Fruit fly (Drosophila melanogaster) whole organism, embryonic: Measurements from ENCODE around the gene CG3662.

Source experiments
- Adf1 ChIP-seq: fragments of 200-800 bp; sonication (Bioruptor generic); IDR thresholded peaks from 2 replicates; pipeline ENCODE4 v1.3.6; 2022; ENCODE audit warnings: missing biosample characterization, missing genetic modification characterization
- B-H1 ChIP-seq: fragments of 200-800 bp; sonication (Bioruptor generic); IDR thresholded peaks from 3 replicates; pipeline ENCODE4 v1.3.6; 2022; ENCODE audit warnings: missing biosample characterization, missing genetic modification characterization
- Blimp-1 ChIP-seq: fragments of 200-800 bp; sonication (Bioruptor generic); optimal IDR thresholded peaks from 3 replicates; lab custom pipeline; 2018; ENCODE audit warnings: missing biosample characterization, missing genetic modification characterization, mild to moderate bottlenecking, moderate library complexity, missing genetic modification reagents
- C15 ChIP-seq: fragments of 200-800 bp; sonication (Bioruptor generic); IDR thresholded peaks from 3 replicates; pipeline ENCODE4 v1.3.6; 2022; ENCODE audit warnings: missing biosample characterization, missing genetic modification characterization
- CG10543 ChIP-seq: fragments of 200-800 bp; sonication (Bioruptor generic); optimal IDR thresholded peaks from 3 replicates; lab custom pipeline; 2017; ENCODE audit warnings: missing biosample characterization, mild to moderate bottlenecking, missing genetic modification characterization, moderate library complexity
- CG12299 ChIP-seq: fragments of 200-800 bp; sonication (Bioruptor generic); optimal IDR thresholded peaks from 2 replicates; lab custom pipeline; 2018; ENCODE audit warnings: missing biosample characterization, mild to moderate bottlenecking, missing genetic modification characterization
- CG12391 ChIP-seq: fragments of 200-800 bp; sonication (Bioruptor generic); optimal IDR thresholded peaks from 3 replicates; lab custom pipeline; 2018; ENCODE audit warnings: missing biosample characterization, mild to moderate bottlenecking, missing genetic modification characterization, moderate library complexity
- CG13296 ChIP-seq: fragments of 200-800 bp; sonication (Bioruptor generic); optimal IDR thresholded peaks from 3 replicates; lab custom pipeline; 2018; ENCODE audit warnings: missing biosample characterization, mild to moderate bottlenecking, missing genetic modification characterization
- CG15514 ChIP-seq: fragments of 200-800 bp; sonication (Bioruptor generic); optimal IDR thresholded peaks from 3 replicates; lab custom pipeline; 2017; ENCODE audit warnings: missing biosample characterization, missing genetic modification characterization, mild to moderate bottlenecking, moderate library complexity, missing genetic modification reagents
- CG1602 ChIP-seq: fragments of 200-800 bp; sonication (Bioruptor generic); optimal IDR thresholded peaks from 3 replicates; lab custom pipeline; 2016; ENCODE audit warnings: missing biosample characterization, missing genetic modification characterization
- CG17361 ChIP-seq: fragments of 200-800 bp; sonication (Bioruptor generic); IDR thresholded peaks from 3 replicates; pipeline ENCODE4 v1.3.6; 2022; ENCODE audit warnings: missing biosample characterization, missing genetic modification characterization
- CG17385 ChIP-seq: fragments of 200-800 bp; sonication (Bioruptor generic); optimal IDR thresholded peaks from 3 replicates; lab custom pipeline; 2018; ENCODE audit warnings: missing biosample characterization, mild to moderate bottlenecking, missing genetic modification characterization
- CG17802 ChIP-seq: fragments of 200-800 bp; sonication (Bioruptor generic); optimal IDR thresholded peaks from 2 replicates; lab custom pipeline; 2018; ENCODE audit warnings: missing biosample characterization, mild to moderate bottlenecking, missing genetic modification characterization, moderate library complexity
- CG3065 ChIP-seq: fragments of 200-800 bp; sonication (Bioruptor generic); optimal IDR thresholded peaks from 2 replicates; lab custom pipeline; 2016; ENCODE audit warnings: missing biosample characterization, missing genetic modification characterization
- CG4282 ChIP-seq: fragments of 200-800 bp; sonication (Bioruptor generic); optimal IDR thresholded peaks from 2 replicates; lab custom pipeline; 2016; ENCODE audit warnings: missing biosample characterization, missing genetic modification characterization
- CG4328 ChIP-seq: fragments of 200-800 bp; sonication (Bioruptor generic); optimal IDR thresholded peaks from 3 replicates; lab custom pipeline; 2017; ENCODE audit warnings: missing biosample characterization, missing genetic modification reagents, missing genetic modification characterization
- CG43689 ChIP-seq: fragments of 200-800 bp; sonication (Bioruptor generic); IDR thresholded peaks from 2 replicates; pipeline ENCODE4 v1.3.6; 2022; ENCODE audit warnings: missing biosample characterization, missing genetic modification characterization
- CG4730 ChIP-seq: fragments of 200-800 bp; sonication (Bioruptor generic); IDR thresholded peaks from 2 replicates; pipeline ENCODE4 v1.3.6; 2022; ENCODE audit warnings: missing biosample characterization, missing genetic modification characterization
- CG4854 ChIP-seq: fragments of 200-800 bp; sonication (Bioruptor generic); optimal IDR thresholded peaks from 2 replicates; lab custom pipeline; 2016; ENCODE audit warnings: missing biosample characterization, missing genetic modification characterization, inconsistent platforms
- CG6654 ChIP-seq: fragments of 200-800 bp; sonication (Bioruptor generic); optimal IDR thresholded peaks from 2 replicates; lab custom pipeline; 2017; ENCODE audit warnings: missing biosample characterization, mild to moderate bottlenecking, missing genetic modification characterization
- CG8089 ChIP-seq: fragments of 200-800 bp; sonication (Bioruptor generic); optimal IDR thresholded peaks from 3 replicates; lab custom pipeline; 2016; ENCODE audit warnings: missing biosample characterization, missing genetic modification characterization
- CG8290 ChIP-seq, 3 experiments: fragments of 200-800 bp; sonication (Bioruptor generic); optimal IDR thresholded peaks; 2 replicates each; lab custom pipeline; 2016 to 2019; ENCODE audit warnings: missing biosample characterization in 3 of 3, missing genetic modification characterization in 3 of 3, mild to moderate bottlenecking in 2 of 3, moderate library complexity in 1 of 3
- D ChIP-seq, 2 experiments: fragments of 200-800 bp in 1 of 2; fragments of >200 bp in 1 of 2; sonication (Bioruptor generic) in 1 of 2; optimal IDR thresholded peaks; 2 replicates in 1 of 2; 3 replicates in 1 of 2; lab custom pipeline; 2017; ENCODE audit warnings: mild to moderate bottlenecking in 1 of 2, missing biosample characterization in 1 of 2, missing genetic modification characterization in 1 of 2, missing genetic modification reagents in 1 of 2
- E2f1 ChIP-seq: fragments of 200-800 bp; sonication (Bioruptor generic); IDR thresholded peaks from 2 replicates; pipeline ENCODE4 v1.3.6; 2022; ENCODE audit warnings: missing biosample characterization, missing genetic modification characterization
- Elba2 ChIP-seq: fragments of 200-800 bp; sonication (Bioruptor generic); optimal IDR thresholded peaks from 3 replicates; lab custom pipeline; 2016; ENCODE audit warnings: missing biosample characterization, missing genetic modification characterization
- Fer1 ChIP-seq: fragments of 200-800 bp; sonication (Bioruptor generic); optimal IDR thresholded peaks from 2 replicates; lab custom pipeline; 2017; ENCODE audit warnings: missing biosample characterization, mild to moderate bottlenecking, missing genetic modification characterization
- Fer3 ChIP-seq: fragments of 200-800 bp; sonication (Bioruptor generic); optimal IDR thresholded peaks from 2 replicates; lab custom pipeline; 2018; ENCODE audit warnings: missing biosample characterization, mild to moderate bottlenecking, missing genetic modification characterization, moderate library complexity
- GATAe ChIP-seq: fragments of 200-800 bp; sonication (Bioruptor generic); conservative IDR thresholded peaks from 2 replicates; pipeline ENCODE4 v1.3.6; 2022; ENCODE audit warnings: missing biosample characterization, missing genetic modification characterization
- Gug ChIP-seq: fragments of 200-800 bp; sonication (Bioruptor generic); IDR thresholded peaks from 4 replicates; pipeline ENCODE4 v1.3.6; 2022; ENCODE audit warnings: missing biosample characterization, missing genetic modification characterization
- Hr39 ChIP-seq: fragments of >200 bp; optimal IDR thresholded peaks from 2 replicates; lab custom pipeline; 2017
- Mrtf ChIP-seq: fragments of 200-800 bp; sonication (Bioruptor generic); IDR thresholded peaks from 3 replicates; pipeline ENCODE4 v1.3.6; 2022; ENCODE audit warnings: missing biosample characterization, missing genetic modification characterization
- Oli ChIP-seq: fragments of 200-800 bp; sonication (Bioruptor generic); optimal IDR thresholded peaks from 2 replicates; lab custom pipeline; 2018; ENCODE audit warnings: missing biosample characterization, mild to moderate bottlenecking, missing genetic modification characterization, moderate library complexity
- Rfx ChIP-seq: fragments of 200-800 bp; sonication (Bioruptor generic); IDR thresholded peaks from 2 replicates; pipeline ENCODE4 v1.3.6; 2022; ENCODE audit warnings: missing biosample characterization, missing genetic modification characterization
- Sox102F ChIP-seq: fragments of 200-800 bp; sonication (Bioruptor generic); optimal IDR thresholded peaks from 2 replicates; lab custom pipeline; 2018; ENCODE audit warnings: missing biosample characterization, mild to moderate bottlenecking, missing genetic modification characterization, moderate library complexity
- br ChIP-seq: fragments of >200 bp; optimal IDR thresholded peaks from 2 replicates; lab custom pipeline; 2017
- crol ChIP-seq: fragments of 200-800 bp; sonication (Bioruptor generic); IDR thresholded peaks from 2 replicates; pipeline ENCODE4 v1.3.6; 2022; ENCODE audit warnings: missing biosample characterization, missing genetic modification characterization
- da ChIP-seq: fragments of 200-800 bp; sonication (Bioruptor generic); optimal IDR thresholded peaks from 2 replicates; lab custom pipeline; 2016; ENCODE audit warnings: missing biosample characterization, missing genetic modification characterization
- disco-r ChIP-seq: fragments of 200-800 bp; sonication (Bioruptor generic); optimal IDR thresholded peaks from 2 replicates; lab custom pipeline; 2016; ENCODE audit warnings: missing biosample characterization, missing genetic modification characterization
- eve ChIP-seq, 2 experiments: fragments of >200 bp; optimal IDR thresholded peaks; 2 replicates each; lab custom pipeline; 2017; ENCODE audit warnings: missing biosample characterization in 2 of 2, missing genetic modification characterization in 2 of 2
- hbn ChIP-seq: fragments of 200-800 bp; sonication (Bioruptor generic); IDR thresholded peaks from 2 replicates; pipeline ENCODE4 v1.3.6; 2022; ENCODE audit warnings: missing biosample characterization, missing genetic modification characterization; ENCODE audit not compliant: partially characterized antibody
- her ChIP-seq: fragments of 200-800 bp; sonication (Bioruptor generic); optimal IDR thresholded peaks from 2 replicates; lab custom pipeline; 2016; ENCODE audit warnings: missing biosample characterization, missing genetic modification characterization
- lab ChIP-seq: fragments of 200-800 bp; sonication (Bioruptor generic); optimal IDR thresholded peaks from 3 replicates; lab custom pipeline; 2017; ENCODE audit warnings: missing biosample characterization, missing genetic modification characterization, mild to moderate bottlenecking, moderate library complexity, missing genetic modification reagents
- lola ChIP-seq, 3 experiments: fragments of >200 bp in 2 of 3; fragments of 200-800 bp in 1 of 3; sonication (Bioruptor generic) in 1 of 3; optimal IDR thresholded peaks; 2 replicates each; lab custom pipeline; 2017 to 2019; ENCODE audit warnings: missing biosample characterization in 3 of 3, missing genetic modification characterization in 3 of 3, mild to moderate bottlenecking in 1 of 3, moderate library complexity in 1 of 3
- nom ChIP-seq: fragments of 200-800 bp; sonication (Bioruptor generic); optimal IDR thresholded peaks from 2 replicates; lab custom pipeline; 2017; ENCODE audit warnings: missing biosample characterization, missing genetic modification characterization, mild to moderate bottlenecking, moderate library complexity, missing genetic modification reagents
- otp ChIP-seq: fragments of 200-800 bp; sonication (Bioruptor generic); IDR thresholded peaks from 3 replicates; pipeline ENCODE4, ENCODE4 v1.3.6; 2022; ENCODE audit warnings: missing biosample characterization, missing genetic modification characterization
- pan ChIP-seq, 4 experiments: fragments of >200 bp in 3 of 4; fragments of 200-800 bp in 1 of 4; sonication (Bioruptor generic) in 1 of 4; optimal IDR thresholded peaks in 3 of 4; IDR thresholded peaks in 1 of 4; 2 replicates each; pipeline versions ENCODE4 v1.3.6 to Lab custom; 2017 to 2022; ENCODE audit warnings: missing biosample characterization in 2 of 4, missing genetic modification characterization in 2 of 4, mixed read lengths in 1 of 4
- pb ChIP-seq: fragments of 200-800 bp; sonication (Bioruptor generic); optimal IDR thresholded peaks from 3 replicates; lab custom pipeline; 2016; ENCODE audit warnings: missing biosample characterization, missing genetic modification characterization
- pzg ChIP-seq: fragments of 200-800 bp; sonication (Bioruptor generic); optimal IDR thresholded peaks from 3 replicates; lab custom pipeline; 2018; ENCODE audit warnings: missing biosample characterization, mild to moderate bottlenecking, missing genetic modification characterization, moderate library complexity
- twi ChIP-seq: fragments of 200-800 bp; optimal IDR thresholded peaks from 2 replicates; lab custom pipeline; 2019; ENCODE audit warnings: missing biosample characterization, mild to moderate bottlenecking, missing genetic modification characterization, moderate library complexity
- zfh2 ChIP-seq: fragments of 200-800 bp; sonication (Bioruptor generic); optimal IDR thresholded peaks from 2 replicates; lab custom pipeline; 2016; ENCODE audit warnings: missing biosample characterization, missing genetic modification characterization

The CG3662 gene

dm6 chr2L:789966-790365 is 31.1 kb upstream of the CG3662 start:
- TF ChIP-seq Mrtf (GFP tag; lab: Robert Waterston, UW) (no peak), Oli (tag; lab: Kevin White, UChicago) (no peak), CG13296 (GFP tag; lab: Kevin White, UChicago) (no peak), CG4854 (no peak), zfh2 (no peak), da (no peak), Adf1 (peak; percentile 30; the same call in 1 of the 2 replicates), C15 (GFP tag; lab: Robert Waterston, UW) (no peak), Gug (GFP tag; lab: Robert Waterston, UW) (no peak), lola (GFP tag; optimal IDR thresholded peaks at IDR 0.05; lab: Kevin White, UChicago) (no peak), eve (GFP tag; optimal IDR thresholded peaks at IDR 0.05; lab: Kevin White, UChicago) (no peak), CG3065 (no peak), CG4282 (GFP tag; lab: Kevin White, UChicago) (no peak), pan (optimal IDR thresholded peaks at IDR 0.05; lab: Kevin White, UChicago) (no peak), pan (GFP tag; optimal IDR thresholded peaks at IDR 0.05 in 1 of 2, IDR thresholded peaks at IDR 0.05 in 1 of 2) (no peak), br (lab: Kevin White, UChicago) (no peak), CG17802 (no peak), D (optimal IDR thresholded peaks at IDR 0.05; lab: Kevin White, UChicago) (no peak), D (GFP tag; optimal IDR thresholded peaks at IDR 0.05; lab: Kevin White, UChicago) (no peak), Hr39 (no peak), otp (GFP tag; lab: Robert Waterston, UW) (0 out of 3 replicates have a peak, but pooled peaks have one; percentile 4), CG1602 (GFP tag; lab: Kevin White, UChicago) (no peak), disco-r (GFP tag; lab: Kevin White, UChicago) (no peak), Elba2 (no peak), her (GFP tag; lab: Kevin White, UChicago) (no peak), CG4328 (GFP tag; lab: Kevin White, UChicago) (no peak), nom (no peak), lab (GFP tag; lab: Kevin White, UChicago) (peak; percentile 43), pb (GFP tag; lab: Kevin White, UChicago) (no peak), CG6654 (GFP tag; lab: Kevin White, UChicago) (no peak), CG17361 (no peak), CG17385 (GFP tag; lab: Kevin White, UChicago) (no peak), Blimp-1 (GFP tag; lab: Kevin White, UChicago) (no peak), pzg (no peak), E2f1 (GFP tag; lab: Robert Waterston, UW) (no peak), CG8089 (GFP tag; lab: Kevin White, UChicago) (no peak), Fer1 (GFP tag; lab: Kevin White, UChicago) (no peak), CG43689 (GFP tag; lab: Robert Waterston, UW) (no peak), CG15514 (GFP tag; lab: Kevin White, UChicago) (peak; percentile 5), GATAe (GFP tag; lab: Robert Waterston, UW) (peak; percentile 65), Sox102F (GFP tag; lab: Kevin White, UChicago) (no peak), crol (peak; percentile 72), CG12299 (tag; lab: Kevin White, UChicago) (no peak), CG8290 (GFP tag; optimal IDR thresholded peaks at IDR 0.05; lab: Kevin White, UChicago) (no peak), CG8290 (tag; optimal IDR thresholded peaks at IDR 0.05; lab: Kevin White, UChicago) (peak in 1 of 2 experiments; percentile 9), CG12391 (tag; lab: Kevin White, UChicago) (no peak), hbn (no peak), Rfx (GFP tag; lab: Robert Waterston, UW) (no peak), Fer3 (tag; lab: Kevin White, UChicago) (no peak), B-H1 (GFP tag; lab: Robert Waterston, UW) (no peak), CG4730 (GFP tag; lab: Robert Waterston, UW) (no peak), twi (tag; lab: Kevin White, UChicago) (no peak), CG10543 (peak; percentile 38)
